Fruit fly (Drosophila melanogaster) whole organism, adult: Measurements from ENCODE around the gene CG17600.
A peak's percentile ranks its signal among the peaks of the same experiment; 100 is the strongest.

Experiments used
- CG11617 ChIP-seq: fragments of 200-800 bp; sonication (Bioruptor generic); optimal IDR thresholded peaks from 2 replicates; lab custom pipeline; 2017; ENCODE audit warnings: mild to moderate bottlenecking, missing biosample characterization, missing genetic modification reagents, missing genetic modification characterization
- CG12768 ChIP-seq: fragments of 200-800 bp; sonication (Bioruptor generic); optimal IDR thresholded peaks from 2 replicates; lab custom pipeline; 2017; ENCODE audit warnings: missing biosample characterization, missing genetic modification characterization, mild to moderate bottlenecking, moderate library complexity, missing genetic modification reagents
- CG14711 ChIP-seq: fragments of 200-800 bp; sonication (Bioruptor generic); optimal IDR thresholded peaks from 2 replicates; lab custom pipeline; 2018; ENCODE audit warnings: missing biosample characterization, mild to moderate bottlenecking, missing genetic modification characterization, moderate library complexity
- CG1620 ChIP-seq: fragments of 200-800 bp; sonication (Bioruptor generic); optimal IDR thresholded peaks from 2 replicates; lab custom pipeline; 2016; ENCODE audit warnings: missing biosample characterization, missing genetic modification characterization
- CG33017 ChIP-seq: fragments of 200-800 bp; sonication (Bioruptor generic); optimal IDR thresholded peaks from 2 replicates; lab custom pipeline; 2018; ENCODE audit warnings: missing biosample characterization, mild to moderate bottlenecking, missing genetic modification characterization, moderate library complexity
- CG5204 ChIP-seq: fragments of 200-800 bp; sonication (Bioruptor generic); optimal IDR thresholded peaks from 2 replicates; lab custom pipeline; 2016; ENCODE audit warnings: missing biosample characterization, missing genetic modification characterization
- CG7045 ChIP-seq: fragments of 200-800 bp; sonication (Bioruptor generic); optimal IDR thresholded peaks from 2 replicates; lab custom pipeline; 2017; ENCODE audit warnings: missing biosample characterization, mild to moderate bottlenecking, missing genetic modification characterization
- CG7101 ChIP-seq: fragments of 200-800 bp; sonication (Bioruptor generic); optimal IDR thresholded peaks from 2 replicates; lab custom pipeline; 2018; ENCODE audit warnings: missing biosample characterization, mild to moderate bottlenecking, missing genetic modification characterization, moderate library complexity
- Clk ChIP-seq: fragments of 200-800 bp; sonication (Bioruptor generic); optimal IDR thresholded peaks from 2 replicates; lab custom pipeline; 2017; ENCODE audit warnings: missing biosample characterization, missing genetic modification characterization
- Crg-1 ChIP-seq: fragments of 200-800 bp; sonication (Bioruptor generic); optimal IDR thresholded peaks from 2 replicates; lab custom pipeline; 2016; ENCODE audit warnings: missing biosample characterization, missing genetic modification characterization
- Hr96 ChIP-seq: fragments of 200-800 bp; sonication (Bioruptor generic); optimal IDR thresholded peaks from 2 replicates; lab custom pipeline; 2016; ENCODE audit warnings: missing biosample characterization, missing genetic modification characterization
- Mnt ChIP-seq: fragments of 200-800 bp; sonication (Bioruptor generic); optimal IDR thresholded peaks from 2 replicates; lab custom pipeline; 2016; ENCODE audit warnings: missing biosample characterization, mild to moderate bottlenecking, missing genetic modification characterization
- bab1 ChIP-seq: fragments of 200-800 bp; sonication (Bioruptor generic); optimal IDR thresholded peaks from 3 replicates; lab custom pipeline; 2019; ENCODE audit warnings: missing biosample characterization, mild to moderate bottlenecking, missing genetic modification characterization, moderate library complexity
- cic ChIP-seq: fragments of 200-800 bp; sonication (Bioruptor generic); optimal IDR thresholded peaks from 2 replicates; lab custom pipeline; 2017; ENCODE audit warnings: missing biosample characterization, mild to moderate bottlenecking, missing genetic modification characterization, moderate library complexity
- cnc ChIP-seq, 2 experiments: fragments of >200 bp; optimal IDR thresholded peaks; 2 replicates each; lab custom pipeline; 2017
- kay ChIP-seq: fragments of 200-800 bp; sonication (Bioruptor generic); peaks from one replicate; lab custom pipeline; 2016; ENCODE audit warnings: missing biosample characterization, missing genetic modification characterization, borderline replicate concordance
- ovo ChIP-seq: fragments of 200-800 bp; sonication (Bioruptor generic); optimal IDR thresholded peaks from 2 replicates; lab custom pipeline; 2016; ENCODE audit warnings: missing biosample characterization, missing genetic modification characterization
- pad ChIP-seq: fragments of 200-800 bp; sonication (Bioruptor generic); optimal IDR thresholded peaks from 3 replicates; lab custom pipeline; 2017; ENCODE audit warnings: missing biosample characterization, missing genetic modification characterization, mild to moderate bottlenecking, moderate library complexity, missing genetic modification reagents
- tj ChIP-seq: fragments of 200-800 bp; sonication (Bioruptor generic); optimal IDR thresholded peaks from 3 replicates; lab custom pipeline; 2017; ENCODE audit warnings: missing biosample characterization, mild to moderate bottlenecking, missing genetic modification characterization, moderate library complexity
- toe ChIP-seq: fragments of 200-800 bp; sonication (Bioruptor generic); optimal IDR thresholded peaks from 2 replicates; lab custom pipeline; 2016; ENCODE audit warnings: missing biosample characterization, missing genetic modification characterization

The CG17600 gene

DNA sequence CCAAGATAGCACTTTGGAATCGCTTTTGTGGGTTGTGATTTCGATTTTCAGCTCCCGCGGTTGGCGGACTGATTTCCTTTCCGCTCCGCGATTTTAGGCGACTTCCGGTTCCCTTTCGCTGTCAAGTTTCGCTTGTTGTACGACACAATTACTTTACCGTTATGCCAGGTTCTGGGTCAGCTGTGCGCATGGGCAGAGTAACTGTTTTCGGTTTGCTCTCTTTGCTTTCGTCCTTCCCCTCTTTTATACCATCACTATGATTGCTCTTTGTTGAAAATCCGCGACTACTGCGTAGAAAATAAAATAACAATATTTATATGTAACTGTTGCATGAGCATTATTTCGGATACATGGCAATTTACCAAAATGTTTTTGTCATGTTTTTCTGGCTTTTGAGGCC, 34.4 kb upstream of the CG17600 start:
- TF ChIP-seq CG12768 (GFP tag; lab: Kevin White, UChicago) (no peak), ovo (GFP tag; lab: Kevin White, UChicago) (peak; percentile 79), pad (GFP tag; lab: Kevin White, UChicago) (peak; percentile 89), Crg-1 (GFP tag; lab: Kevin White, UChicago) (no peak), kay (GFP tag; lab: Kevin White, UChicago) (no peak), CG7045 (GFP tag; lab: Kevin White, UChicago) (no peak), toe (GFP tag; lab: Kevin White, UChicago) (no peak), cnc (optimal IDR thresholded peaks at IDR 0.05; lab: Kevin White, UChicago) (no peak), CG7101 (tag; lab: Kevin White, UChicago) (no peak)

DNA sequence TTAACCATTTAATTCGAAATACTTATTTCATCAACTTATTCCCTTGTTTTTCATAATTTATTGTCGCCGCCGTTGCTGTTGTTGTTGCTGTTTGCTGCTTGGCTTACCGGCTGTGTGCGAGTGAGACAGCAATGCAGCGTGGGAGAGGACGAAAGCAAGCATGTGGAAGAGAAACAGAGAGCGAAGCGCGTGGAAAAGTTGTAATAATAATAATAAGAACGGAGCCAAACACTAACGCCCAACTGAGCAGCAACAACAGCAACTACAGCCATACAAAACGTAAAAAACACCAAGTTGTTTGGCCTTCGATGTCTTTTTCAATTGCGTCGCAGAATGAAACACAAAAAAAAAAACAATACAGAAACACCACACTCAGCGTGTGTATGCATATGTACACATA, 33.9 kb upstream of the CG17600 start:
- TF ChIP-seq cic (GFP tag; lab: Kevin White, UChicago) (peak; percentile 1), CG11617 (peak; percentile 28), ovo (GFP tag; lab: Kevin White, UChicago) (no peak), tj (GFP tag; lab: Kevin White, UChicago) (peak; percentile 33), Mnt (peak; percentile 89)

DNA sequence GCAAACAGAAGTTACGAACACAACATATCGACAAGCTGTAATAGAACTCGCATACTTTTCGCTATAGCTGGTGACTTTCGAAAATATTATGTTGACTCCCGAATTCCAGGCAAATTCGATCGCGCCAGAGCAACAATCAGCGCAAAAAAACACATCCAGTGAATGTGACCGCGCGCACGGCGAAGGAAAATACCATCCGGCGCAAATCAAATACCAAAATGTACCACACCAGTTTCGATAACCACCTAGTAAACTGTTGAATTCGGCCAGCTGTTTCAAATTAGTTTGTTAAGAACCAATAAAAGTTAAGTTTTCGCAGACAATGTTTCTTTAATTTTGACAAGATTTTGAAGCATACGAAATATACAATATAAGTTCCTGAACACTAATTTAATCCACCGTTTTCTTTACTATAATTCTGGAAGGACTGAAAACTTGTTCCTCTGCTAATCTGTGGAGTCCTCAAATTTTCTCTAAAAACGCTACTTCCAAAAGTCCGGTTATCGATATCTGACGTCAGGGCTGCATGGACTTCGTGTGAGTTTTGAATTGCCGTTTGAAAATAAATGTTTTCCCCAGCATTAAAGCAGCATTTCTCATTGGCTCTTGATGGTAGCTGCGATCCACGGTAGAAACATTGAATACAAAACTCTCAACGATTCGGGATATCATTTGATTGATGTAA, 33.0 kb upstream of the CG17600 start, which contains the start of the genes Cp110 and CG12576:
TSS of gene Cp110 (plus strand) at position 223 of the 685 bp plus-strand sequence.
TSS of gene CG12576 (minus strand) at position 498 of the 685 bp plus-strand sequence.
- TF ChIP-seq Hr96 (GFP tag; lab: Kevin White, UChicago) (no peak), Crg-1 (GFP tag; lab: Kevin White, UChicago) (peak; percentile 10)

DNA sequence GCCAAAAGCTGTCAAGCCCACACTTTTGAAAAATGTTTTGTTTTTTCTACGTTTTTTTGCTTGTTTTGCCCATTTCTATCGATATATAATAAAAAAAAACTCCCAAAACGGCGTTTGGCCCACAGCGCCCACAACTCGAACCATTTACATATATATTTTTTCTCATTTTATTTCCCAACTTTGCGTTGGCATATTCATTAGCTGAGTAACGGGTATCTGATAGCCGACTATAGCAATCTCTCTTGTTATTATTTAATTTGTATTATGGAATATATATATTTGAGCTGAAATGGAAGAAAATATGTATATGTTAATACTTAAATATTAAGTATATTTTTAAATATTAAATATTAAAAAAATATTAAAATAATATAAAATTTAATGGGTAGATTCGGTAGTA, 28.5 kb upstream of the CG17600 start:
- TF ChIP-seq kay (GFP tag; lab: Kevin White, UChicago) (peak; percentile 58), tj (GFP tag; lab: Kevin White, UChicago) (no peak)

DNA sequence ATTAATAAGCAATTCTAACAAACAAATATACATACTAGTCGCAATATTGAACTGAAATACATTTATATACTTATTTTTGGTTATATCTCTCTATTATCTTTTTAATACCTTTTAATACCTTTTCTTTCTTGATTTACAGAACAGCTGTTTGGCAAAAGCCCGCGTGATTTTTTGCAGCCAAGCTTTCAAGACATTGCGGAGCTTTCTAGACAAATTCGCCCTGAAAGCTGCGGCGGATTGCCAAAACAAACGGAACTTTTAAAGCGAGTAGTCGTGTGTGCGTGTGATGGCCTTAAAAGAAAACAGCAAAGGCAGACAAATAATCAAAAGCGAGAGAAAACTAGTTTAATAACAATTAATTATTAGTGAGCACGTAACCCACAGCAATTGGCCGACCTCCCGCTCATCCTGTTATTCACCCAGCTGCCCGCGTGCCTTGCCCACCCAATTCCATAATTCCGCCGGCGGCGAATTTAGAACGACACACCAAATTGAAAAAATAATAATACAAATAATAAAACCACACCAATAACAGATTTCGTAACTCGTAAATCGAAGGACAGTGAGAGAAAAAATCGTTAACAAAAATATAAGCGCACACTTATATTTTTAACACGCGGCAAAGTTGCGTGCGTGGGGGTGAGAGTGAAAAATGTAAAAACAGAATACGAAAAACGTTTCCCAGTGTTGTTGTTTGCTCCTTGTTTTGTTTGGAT, 27.9 kb upstream of the CG17600 start:
- TF ChIP-seq tj (GFP tag; lab: Kevin White, UChicago) (peak; percentile 65), CG5204 (GFP tag; lab: Kevin White, UChicago) (no peak), CG1620 (GFP tag; lab: Kevin White, UChicago) (no peak), bab1 (GFP tag; lab: Kevin White, UChicago) (peak; percentile 80), kay (GFP tag; lab: Kevin White, UChicago) (peak; percentile 6), CG33017 (no peak), toe (GFP tag; lab: Kevin White, UChicago) (no peak), CG12768 (GFP tag; lab: Kevin White, UChicago) (no peak), ovo (GFP tag; lab: Kevin White, UChicago) (no peak), Clk (no peak)

DNA sequence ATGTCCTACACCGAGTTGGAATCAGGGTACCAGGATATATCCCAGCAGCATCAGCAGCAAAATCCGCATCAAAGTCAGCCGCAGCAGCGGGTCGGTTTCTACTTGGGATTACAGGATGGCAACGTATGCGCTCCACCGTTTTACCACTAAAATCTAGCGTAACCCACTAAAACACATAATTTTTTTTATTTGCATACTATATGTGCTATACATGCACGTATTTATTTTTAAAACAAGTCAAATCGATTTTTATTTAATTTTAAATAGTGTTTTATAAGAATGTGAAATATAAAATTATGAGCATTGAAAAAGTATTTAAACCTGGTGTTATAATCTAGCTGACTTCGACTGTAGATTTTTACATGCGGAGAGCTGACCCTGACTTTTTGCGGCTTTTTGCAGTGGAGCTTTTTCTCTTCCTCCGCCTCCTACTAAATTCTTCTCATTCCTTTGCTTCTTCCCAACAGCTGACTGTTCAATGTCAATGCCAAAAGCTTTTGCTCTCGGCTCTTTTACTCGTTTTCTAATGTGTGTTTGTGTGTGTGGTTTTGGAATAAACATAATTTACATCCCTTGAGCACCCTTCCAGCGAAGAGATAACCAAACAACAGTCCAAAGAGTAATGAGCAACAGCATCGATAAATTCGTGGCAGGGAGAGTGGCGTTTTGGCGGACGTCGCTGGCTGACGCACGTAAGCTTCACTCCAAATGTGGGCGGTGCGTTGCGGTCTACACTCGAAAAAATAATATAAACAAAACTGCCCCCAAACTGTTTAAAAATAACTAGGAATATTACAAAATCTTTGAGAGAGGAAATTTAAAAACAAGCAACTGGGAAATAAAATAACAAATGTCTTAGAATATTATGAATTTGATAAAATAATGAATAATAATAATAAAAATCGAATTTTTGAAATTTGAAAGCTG, 27.1 kb upstream of the CG17600 start:
- TF ChIP-seq cic (GFP tag; lab: Kevin White, UChicago) (peak; percentile 11), CG7101 (tag; lab: Kevin White, UChicago) (peak; percentile 9), ovo (GFP tag; lab: Kevin White, UChicago) (no peak), CG14711 (tag; lab: Kevin White, UChicago) (peak; percentile 38), Clk (no peak), kay (GFP tag; lab: Kevin White, UChicago) (peak; percentile 89), toe (GFP tag; lab: Kevin White, UChicago) (no peak), CG1620 (GFP tag; lab: Kevin White, UChicago) (no peak), tj (GFP tag; lab: Kevin White, UChicago) (peak; percentile 27)

DNA sequence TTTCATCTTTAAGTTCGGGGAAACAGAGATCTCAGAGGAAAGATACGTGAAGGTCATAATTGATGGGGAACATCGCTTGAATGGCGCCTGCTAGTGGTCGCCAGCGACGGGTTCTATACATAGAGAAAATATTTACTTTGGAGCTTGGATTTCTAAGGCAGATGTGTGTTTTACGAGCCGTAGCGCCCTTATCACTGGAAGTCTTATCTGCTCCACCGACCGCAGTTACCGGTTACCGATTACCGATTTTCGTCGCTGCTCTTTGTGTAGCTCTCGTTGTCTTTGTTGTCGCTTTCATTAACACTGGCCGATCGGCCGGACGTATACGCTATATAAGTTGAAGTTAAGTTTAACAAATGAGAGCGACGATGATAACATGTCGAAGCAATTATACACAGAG, 24.4 kb upstream of the CG17600 start:
- TF ChIP-seq bab1 (GFP tag; lab: Kevin White, UChicago) = no peak
- peak; percentile 72 for TF ChIP-seq cic (GFP tag; lab: Kevin White, UChicago)
